Worm (Caenorhabditis elegans) whole organism, L4/young adult: Measurements from ENCODE around the gene F46E10.18.

Experiments used
- W03F9.2 ChIP-seq: fragments of 150-350 bp; optimal IDR thresholded peaks from 2 replicates; lab custom pipeline; 2014; ENCODE audit warnings: missing biosample characterization, missing genetic modification characterization
- dao-5 ChIP-seq: sonication (generic microtip); optimal IDR thresholded peaks from 2 replicates; lab custom pipeline; 2016; ENCODE audit warnings: missing genotype, missing genetic modification characterization, moderate library complexity, missing compliant biosample characterization
- him-1 ChIP-seq: sonication (generic microtip); optimal IDR thresholded peaks from 2 replicates; lab custom pipeline; 2016; ENCODE audit warnings: missing genotype, missing genetic modification reagents, missing genetic modification characterization, missing compliant biosample characterization

Gene F46E10.18

ce11 chrV:6517305-6518224, 3.3 kb upstream of the F46E10.18 start:
- TF ChIP-seq him-1 (tag; lab: Kevin White, UChicago) (no peak), W03F9.2 (tag; lab: Kevin White, UChicago) (no peak), dao-5 (no peak)

- no peak for TF ChIP-seq dao-5
- TF ChIP-seq W03F9.2 (tag; lab: Kevin White, UChicago) = no peak
- no peak for TF ChIP-seq him-1 (tag; lab: Kevin White, UChicago)
Measured at ce11 chrV:6518225-6518396, 2.7 kb upstream of the F46E10.18 start, which contains the start of gene F46E10.3. F46E10.3 (plus strand) TSS chrV:6518297.

- no peak for TF ChIP-seq W03F9.2 (tag; lab: Kevin White, UChicago)
- no peak for TF ChIP-seq him-1 (tag; lab: Kevin White, UChicago)
- no peak for TF ChIP-seq dao-5
Measured at ce11 chrV:6522879-6523497, 2.2 kb downstream of the F46E10.18 start.

- TF ChIP-seq him-1 (tag; lab: Kevin White, UChicago) (no peak), W03F9.2 (tag; lab: Kevin White, UChicago) (no peak), dao-5 (no peak)
Measured at ce11 chrV:6524757-6525156, 3.9 kb downstream of the F46E10.18 start, which contains the start of gene acs-1. acs-1 (plus strand) TSS chrV:6524989.

ce11 chrV:6533030-6533429, 12.2 kb downstream of the F46E10.18 start, which contains the start of gene hpo-26:
hpo-26 (minus strand) TSS chrV:6533060.
- no peak for TF ChIP-seq dao-5
- no peak for TF ChIP-seq W03F9.2 (tag; lab: Kevin White, UChicago)
- TF ChIP-seq him-1 (tag; lab: Kevin White, UChicago) = no peak

ce11 chrV:6538323-6538722, 17.5 kb downstream of the F46E10.18 start:
- TF ChIP-seq dao-5 (no peak), him-1 (tag; lab: Kevin White, UChicago) (no peak), W03F9.2 (tag; lab: Kevin White, UChicago) (no peak)

ce11 chrV:6541875-6542274, 21.0 kb downstream of the F46E10.18 start:
- TF ChIP-seq him-1 (tag; lab: Kevin White, UChicago) = no peak
- TF ChIP-seq W03F9.2 (tag; lab: Kevin White, UChicago) = no peak

- TF ChIP-seq dao-5 (no peak), him-1 (tag; lab: Kevin White, UChicago) (no peak), W03F9.2 (tag; lab: Kevin White, UChicago) (no peak)
Measured at ce11 chrV:6544999-6545398, 24.2 kb downstream of the F46E10.18 start.

- TF ChIP-seq him-1 (tag; lab: Kevin White, UChicago) = no peak
- TF ChIP-seq dao-5 = no peak
- TF ChIP-seq W03F9.2 (tag; lab: Kevin White, UChicago) = no peak
Measured at ce11 chrV:6546450-6547171, 25.8 kb downstream of the F46E10.18 start, which contains the start of gene dre-1. dre-1 (minus strand) TSS chrV:6546500.

ce11 chrV:6548309-6548708, 27.5 kb downstream of the F46E10.18 start:
- no peak for TF ChIP-seq W03F9.2 (tag; lab: Kevin White, UChicago)
- TF ChIP-seq him-1 (tag; lab: Kevin White, UChicago) = no peak
- TF ChIP-seq dao-5 = no peak

- TF ChIP-seq him-1 (tag; lab: Kevin White, UChicago) (no peak), W03F9.2 (tag; lab: Kevin White, UChicago) (no peak), dao-5 (no peak)
Measured at ce11 chrV:6549148-6549547, 28.3 kb downstream of the F46E10.18 start, which contains the start of gene K04A8.20. K04A8.20 (plus strand) TSS chrV:6549448.

- no peak for TF ChIP-seq W03F9.2 (tag; lab: Kevin White, UChicago)
Measured at ce11 chrV:6549871-6550270, 29.0 kb downstream of the F46E10.18 start, which contains the start of gene lipl-4. lipl-4 (plus strand) TSS chrV:6550171.

- TF ChIP-seq dao-5 (peak; percentile 26), him-1 (tag; lab: Kevin White, UChicago) (no peak)
Measured at ce11 chrV:6551707-6552390, 31.0 kb downstream of the F46E10.18 start, which contains the start of gene twk-10. twk-10 (plus strand) TSS chrV:6552340.
